Worm (Caenorhabditis elegans) whole organism, late embryonic: ENCODE results near the gene B0334.13.

Source experiments
- T23F11.4 ChIP-seq: fragments of 200-800 bp; sonication (Bioruptor generic); optimal IDR thresholded peaks from 2 replicates; lab custom pipeline; 2018; ENCODE audit warnings: mild to moderate bottlenecking, missing genetic modification characterization, missing compliant biosample characterization
- Y22D7AL.16 ChIP-seq: sonication (generic microtip); optimal IDR thresholded peaks from 2 replicates; lab custom pipeline; 2016; ENCODE audit warnings: missing genetic modification characterization, missing compliant biosample characterization
- ama-1 ChIP-seq: fragments of 150-350 bp; optimal IDR thresholded peaks from 2 replicates; lab custom pipeline; 2014
- ceh-22 ChIP-seq: sonication (generic microtip); optimal IDR thresholded peaks from 2 replicates; lab custom pipeline; 2017; ENCODE audit warnings: missing biosample characterization, missing genetic modification characterization
- ceh-34 ChIP-seq: sonication (generic microtip); optimal IDR thresholded peaks from 2 replicates; lab custom pipeline; 2016; ENCODE audit warnings: mild to moderate bottlenecking, missing genetic modification characterization, missing compliant biosample characterization
- dmd-4 ChIP-seq: sonication (generic microtip); optimal IDR thresholded peaks from 2 replicates; lab custom pipeline; 2016; ENCODE audit warnings: borderline replicate concordance, missing genetic modification characterization, missing compliant biosample characterization
- elt-4 ChIP-seq: sonication (generic microtip); optimal IDR thresholded peaks from 2 replicates; lab custom pipeline; 2016; ENCODE audit warnings: missing genetic modification characterization, missing compliant biosample characterization
- ets-4 ChIP-seq: sonication (generic microtip); optimal IDR thresholded peaks from 2 replicates; lab custom pipeline; 2016; ENCODE audit warnings: missing genetic modification characterization, missing compliant biosample characterization
- fkh-10 ChIP-seq: fragments of 150-350 bp; optimal IDR thresholded peaks from 2 replicates; lab custom pipeline; 2014; ENCODE audit warnings: missing biosample characterization, missing genetic modification reagents, missing genetic modification characterization
- hlh-30 ChIP-seq: sonication (generic microtip); optimal IDR thresholded peaks from 2 replicates; lab custom pipeline; 2017; ENCODE audit warnings: antibody characterized with exemption, missing genetic modification characterization, missing compliant biosample characterization; ENCODE audit not compliant: insufficient read depth
- hlh-6 ChIP-seq: sonication (generic microtip); optimal IDR thresholded peaks from 2 replicates; lab custom pipeline; 2016; ENCODE audit warnings: missing genotype, missing genetic modification characterization, missing compliant biosample characterization
- lin-11 ChIP-seq: fragments of 200-800 bp; sonication (Bioruptor generic); optimal IDR thresholded peaks from 2 replicates; lab custom pipeline; 2018; ENCODE audit warnings: mild to moderate bottlenecking, missing genetic modification characterization, missing compliant biosample characterization
- madf-2 ChIP-seq: sonication (generic microtip); optimal IDR thresholded peaks from 2 replicates; lab custom pipeline; 2017; ENCODE audit warnings: missing genetic modification characterization, missing compliant biosample characterization
- nhr-11 ChIP-seq: fragments of 150-350 bp; optimal IDR thresholded peaks from 2 replicates; lab custom pipeline; 2014; ENCODE audit warnings: missing biosample characterization, missing genetic modification characterization
- pha-2 ChIP-seq: sonication (generic microtip); optimal IDR thresholded peaks from 2 replicates; lab custom pipeline; 2017; ENCODE audit warnings: mild to moderate bottlenecking, missing genetic modification characterization, missing compliant biosample characterization
- pha-4 ChIP-seq: fragments of 150-350 bp; optimal IDR thresholded peaks from 2 replicates; lab custom pipeline; 2018; ENCODE audit warnings: missing biosample characterization, missing genetic modification reagents, missing genetic modification characterization
- sox-2 ChIP-seq: fragments of 200-800 bp; sonication (Bioruptor generic); IDR thresholded peaks from 2 replicates; pipeline ENCODE4 v1.3.6; 2022; ENCODE audit warnings: missing genetic modification reagents, missing genetic modification characterization, missing compliant biosample characterization
- sox-4 ChIP-seq: sonication (generic microtip); optimal IDR thresholded peaks from 2 replicates; lab custom pipeline; 2017; ENCODE audit warnings: mild to moderate bottlenecking, missing genetic modification characterization, inconsistent platforms, missing compliant biosample characterization
- syd-9 ChIP-seq: sonication (generic microtip); optimal IDR thresholded peaks from 2 replicates; lab custom pipeline; 2016; ENCODE audit warnings: mild to moderate bottlenecking, missing genetic modification characterization, moderate library complexity, missing compliant biosample characterization
- tbx-7 ChIP-seq: sonication (generic microtip); optimal IDR thresholded peaks from 2 replicates; lab custom pipeline; 2016; ENCODE audit warnings: missing genotype, missing genetic modification characterization, missing compliant biosample characterization

Gene B0334.13

DNA sequence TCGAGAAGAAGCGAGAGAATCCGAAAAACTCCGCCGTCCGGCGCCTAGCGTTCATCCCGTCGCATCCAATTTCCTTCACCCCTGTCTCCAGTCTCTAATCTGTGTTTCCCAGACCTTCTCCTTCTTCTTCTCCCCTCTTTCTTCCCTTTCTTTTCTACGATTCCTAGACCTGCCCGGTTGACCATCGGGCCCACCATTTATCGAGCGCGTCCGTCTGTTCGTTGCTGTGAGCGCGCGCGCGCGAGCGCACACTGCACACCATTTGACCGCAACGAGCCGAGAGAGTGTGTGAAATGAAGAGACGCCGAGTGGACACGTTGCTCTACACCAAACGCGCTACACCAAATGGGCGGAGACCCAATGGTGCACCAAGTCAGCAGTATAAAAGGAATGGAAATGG is 49.0 kb downstream of the B0334.13 start (continued):
- no peak for TF ChIP-seq elt-4
- no peak for TF ChIP-seq pha-4 (tag; lab: Kevin White, UChicago)
- TF ChIP-seq nhr-11 (tag; lab: Kevin White, UChicago) = no peak
- no peak for TF ChIP-seq pha-2 (tag; lab: Kevin White, UChicago)
- no peak for TF ChIP-seq tbx-7 (tag; lab: Kevin White, UChicago)
- TF ChIP-seq lin-11 (tag; lab: Kevin White, UChicago) = no peak
- TF ChIP-seq fkh-10 (GFP tag; lab: Kevin White, UChicago) = no peak
- peak; percentile 5 for TF ChIP-seq T23F11.4 (GFP tag; lab: Kevin White, UChicago)
- no peak for TF ChIP-seq Y22D7AL.16 (tag; lab: Kevin White, UChicago)
- TF ChIP-seq hlh-6 = no peak
- no peak for TF ChIP-seq ama-1 (lab: Kevin White, UChicago)
- no peak for TF ChIP-seq madf-2 (tag; lab: Kevin White, UChicago)
- TF ChIP-seq syd-9 (tag; lab: Kevin White, UChicago) = peak; percentile 32
- no peak for TF ChIP-seq ets-4
- TF ChIP-seq sox-4 (tag; lab: Kevin White, UChicago) = no peak
- TF ChIP-seq ceh-34 (tag; lab: Kevin White, UChicago) = peak; percentile 78
- TF ChIP-seq, all 69 proteins: peak for 18

DNA sequence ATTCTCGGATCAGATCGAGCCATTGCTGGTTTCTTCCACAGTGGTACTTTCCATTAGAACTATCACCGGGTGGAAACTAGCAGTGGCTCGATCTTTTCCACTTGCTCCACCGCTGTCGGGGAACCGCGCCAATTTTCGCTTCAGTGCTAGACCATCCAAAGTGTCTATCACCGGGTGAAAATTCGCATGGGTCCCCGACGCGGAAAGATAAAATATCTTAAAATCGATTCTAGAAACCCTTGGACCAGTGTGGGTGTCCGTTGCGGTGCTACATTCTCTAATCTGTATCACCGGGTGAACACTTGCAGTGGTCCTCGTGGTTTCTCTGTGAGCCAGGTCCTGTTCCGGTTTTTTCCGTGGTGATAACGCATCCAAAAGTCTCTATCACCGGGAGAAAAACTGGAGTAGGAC is 49.5 kb downstream of the B0334.13 start:
- peak; percentile 96 for TF ChIP-seq ama-1 (lab: Kevin White, UChicago)
- TF ChIP-seq ceh-34 (tag; lab: Kevin White, UChicago) = no peak

DNA sequence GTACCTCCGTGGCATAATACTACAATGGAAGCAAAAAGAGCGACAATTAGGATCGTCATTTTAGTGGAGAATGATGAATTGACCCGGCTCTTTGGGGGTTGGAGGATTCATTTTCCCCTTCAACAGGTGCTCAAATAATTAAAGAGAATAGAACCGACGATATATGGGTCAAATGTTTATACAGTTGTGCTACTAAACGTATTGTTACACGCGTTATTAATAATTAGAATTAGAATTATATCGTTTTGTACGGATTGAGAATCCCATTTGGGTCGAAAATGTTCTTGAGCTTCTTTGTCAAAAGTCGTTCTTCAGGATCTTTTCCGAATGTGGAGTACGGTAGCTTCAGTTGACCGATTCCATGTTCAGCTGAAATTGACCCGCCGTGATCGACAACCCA is 50.6 kb downstream of the B0334.13 start, which contains the start of gene Y62F5A.9:
Gene Y62F5A.9 (minus strand): TSS at position 101 of the 400 bp plus-strand sequence.
- TF ChIP-seq dmd-4 (tag; lab: Kevin White, UChicago) (no peak), ceh-22 (tag; lab: Kevin White, UChicago) (no peak), pha-4 (tag; lab: Kevin White, UChicago) (no peak), sox-2 (GFP tag; lab: Robert Waterston, UW) (no peak), hlh-30 (tag; lab: Kevin White, UChicago) (no peak)
